Fruit fly (Drosophila melanogaster) whole organism, prepupa: ENCODE measurements around the gene eIF4EHP.

Experiments
- Blimp-1 ChIP-seq: fragments of 200-800 bp; sonication (Bioruptor generic); optimal IDR thresholded peaks from 3 replicates; lab custom pipeline; 2017; ENCODE audit warnings: missing biosample characterization, missing genetic modification characterization, mild to moderate bottlenecking, moderate library complexity, missing genetic modification reagents
- CG10669 ChIP-seq: fragments of 200-800 bp; sonication (Bioruptor generic); optimal IDR thresholded peaks from 3 replicates; lab custom pipeline; 2018; ENCODE audit warnings: missing biosample characterization, mild to moderate bottlenecking, missing genetic modification characterization, moderate library complexity
- CG11762 ChIP-seq: fragments of 200-800 bp; sonication (Bioruptor generic); optimal IDR thresholded peaks from 3 replicates; lab custom pipeline; 2016; ENCODE audit warnings: missing biosample characterization, missing genetic modification characterization; ENCODE audit not compliant: insufficient read depth
- CG1621 ChIP-seq: fragments of 200-800 bp; sonication (Bioruptor generic); optimal IDR thresholded peaks from 3 replicates; lab custom pipeline; 2018; ENCODE audit warnings: missing biosample characterization, mild to moderate bottlenecking, missing genetic modification characterization
- CG16779 ChIP-seq: fragments of 200-800 bp; sonication (Bioruptor generic); optimal IDR thresholded peaks from 3 replicates; lab custom pipeline; 2017; ENCODE audit warnings: missing biosample characterization, mild to moderate bottlenecking, missing genetic modification characterization
- CG3032 ChIP-seq: fragments of 200-800 bp; optimal IDR thresholded peaks from 2 replicates; lab custom pipeline; 2019; ENCODE audit warnings: missing biosample characterization, mild to moderate bottlenecking, missing genetic modification characterization, moderate library complexity
- CG31627 ChIP-seq: fragments of 200-800 bp; sonication (Bioruptor generic); optimal IDR thresholded peaks from 3 replicates; lab custom pipeline; 2016; ENCODE audit warnings: missing biosample characterization, missing genetic modification characterization
- CG3919 ChIP-seq: fragments of 200-800 bp; sonication (Bioruptor generic); optimal IDR thresholded peaks from 3 replicates; lab custom pipeline; 2016; ENCODE audit warnings: missing biosample characterization, missing genetic modification characterization
- CG4318 ChIP-seq: fragments of 200-800 bp; sonication (Bioruptor generic); optimal IDR thresholded peaks from 3 replicates; lab custom pipeline; 2017; ENCODE audit warnings: missing biosample characterization, mild to moderate bottlenecking, missing genetic modification characterization
- CG6163 ChIP-seq: fragments of 200-800 bp; sonication (Bioruptor generic); IDR thresholded peaks from 3 replicates; pipeline ENCODE4 v1.3.6; 2022; ENCODE audit warnings: missing biosample characterization, missing genetic modification characterization
- CG6276 ChIP-seq: fragments of 200-800 bp; sonication (Bioruptor generic); optimal IDR thresholded peaks from 2 replicates; lab custom pipeline; 2017; ENCODE audit warnings: missing biosample characterization, mild to moderate bottlenecking, missing genetic modification characterization
- CG6792 ChIP-seq: fragments of 200-800 bp; sonication (Bioruptor generic); optimal IDR thresholded peaks from 3 replicates; lab custom pipeline; 2016; ENCODE audit warnings: missing biosample characterization, missing genetic modification characterization
- CG6808 ChIP-seq: fragments of 200-800 bp; sonication (Bioruptor generic); optimal IDR thresholded peaks from 3 replicates; lab custom pipeline; 2017; ENCODE audit warnings: missing biosample characterization, missing genetic modification characterization, mild to moderate bottlenecking, moderate library complexity, missing genetic modification reagents
- CG6854 ChIP-seq: fragments of 200-800 bp; sonication (Bioruptor generic); optimal IDR thresholded peaks from 2 replicates; lab custom pipeline; 2017; ENCODE audit warnings: missing biosample characterization, mild to moderate bottlenecking, missing genetic modification characterization
- CG7368 ChIP-seq: fragments of 200-800 bp; sonication (Bioruptor generic); optimal IDR thresholded peaks from 3 replicates; lab custom pipeline; 2016; ENCODE audit warnings: missing biosample characterization, missing genetic modification characterization
- CG8119 ChIP-seq: fragments of 200-800 bp; sonication (Bioruptor generic); IDR thresholded peaks from 3 replicates; pipeline ENCODE4 v1.3.6; 2022; ENCODE audit warnings: missing biosample characterization, missing genetic modification characterization
- CG8632 ChIP-seq: fragments of 200-800 bp; sonication (Bioruptor generic); optimal IDR thresholded peaks from 3 replicates; lab custom pipeline; 2016; ENCODE audit warnings: missing biosample characterization, missing genetic modification characterization
- Eip78C ChIP-seq: fragments of 200-800 bp; sonication (Bioruptor generic); peaks from one replicate; lab custom pipeline; 2016; ENCODE audit warnings: missing biosample characterization, missing genetic modification characterization
- Ets21C ChIP-seq: fragments of 200-800 bp; sonication (Bioruptor generic); optimal IDR thresholded peaks from 3 replicates; lab custom pipeline; 2016; ENCODE audit warnings: missing biosample characterization, missing genetic modification characterization
- Gug ChIP-seq: fragments of 200-800 bp; sonication (Bioruptor generic); IDR thresholded peaks from 2 replicates; pipeline ENCODE4 v1.3.6; 2022; ENCODE audit warnings: missing biosample characterization, missing genetic modification characterization
- Hr4 ChIP-seq: fragments of 200-800 bp; sonication (Bioruptor generic); optimal IDR thresholded peaks from 3 replicates; lab custom pipeline; 2016; ENCODE audit warnings: missing biosample characterization, missing genetic modification characterization
- OdsH ChIP-seq: fragments of 200-800 bp; sonication (Bioruptor generic); optimal IDR thresholded peaks from 3 replicates; lab custom pipeline; 2016; ENCODE audit warnings: missing biosample characterization, missing genetic modification characterization
- Smox ChIP-seq: fragments of 200-800 bp; sonication (Bioruptor generic); optimal IDR thresholded peaks from 3 replicates; lab custom pipeline; 2016; ENCODE audit warnings: missing biosample characterization, missing genetic modification characterization
- Sox14 ChIP-seq: fragments of 200-800 bp; sonication (Bioruptor generic); optimal IDR thresholded peaks from 3 replicates; lab custom pipeline; 2016; ENCODE audit warnings: missing biosample characterization, missing genetic modification characterization
- Sox15 ChIP-seq: fragments of 200-800 bp; sonication (Bioruptor generic); optimal IDR thresholded peaks from 3 replicates; lab custom pipeline; 2016; ENCODE audit warnings: missing biosample characterization, missing genetic modification characterization
- acj6 ChIP-seq: fragments of 200-800 bp; sonication (Bioruptor generic); optimal IDR thresholded peaks from 3 replicates; lab custom pipeline; 2016; ENCODE audit warnings: missing biosample characterization, missing genetic modification characterization
- cyc ChIP-seq: fragments of 200-800 bp; sonication (Bioruptor generic); optimal IDR thresholded peaks from 3 replicates; lab custom pipeline; 2016; ENCODE audit warnings: missing biosample characterization, missing genetic modification characterization
- dac ChIP-seq: fragments of 200-800 bp; sonication (Bioruptor generic); optimal IDR thresholded peaks from 2 replicates; lab custom pipeline; 2017; ENCODE audit warnings: missing biosample characterization, mild to moderate bottlenecking, missing genetic modification characterization
- eg ChIP-seq: fragments of 200-800 bp; sonication (Bioruptor generic); IDR thresholded peaks from 3 replicates; pipeline ENCODE4 v1.3.6; 2022; ENCODE audit warnings: missing biosample characterization, missing genetic modification characterization
- esn ChIP-seq: fragments of 200-800 bp; sonication (Bioruptor generic); optimal IDR thresholded peaks from 2 replicates; lab custom pipeline; 2016; ENCODE audit warnings: missing biosample characterization, mild to moderate bottlenecking, missing genetic modification characterization, moderate library complexity
- fd59A ChIP-seq: fragments of 200-800 bp; sonication (Bioruptor generic); optimal IDR thresholded peaks from 2 replicates; lab custom pipeline; 2017; ENCODE audit warnings: missing biosample characterization, mild to moderate bottlenecking, missing genetic modification characterization, missing genetic modification reagents
- fd85E ChIP-seq: fragments of 200-800 bp; sonication (Bioruptor generic); optimal IDR thresholded peaks from 3 replicates; lab custom pipeline; 2016; ENCODE audit warnings: missing biosample characterization, missing genetic modification characterization
- fkh ChIP-seq: fragments of 200-800 bp; sonication (Bioruptor generic); optimal IDR thresholded peaks from 3 replicates; lab custom pipeline; 2017; ENCODE audit warnings: missing biosample characterization, mild to moderate bottlenecking, missing genetic modification characterization, moderate library complexity
- net ChIP-seq: fragments of 200-800 bp; sonication (Bioruptor generic); optimal IDR thresholded peaks from 3 replicates; lab custom pipeline; 2016; ENCODE audit warnings: missing biosample characterization, missing genetic modification characterization
- pdm3 ChIP-seq: fragments of 200-800 bp; sonication (Bioruptor generic); optimal IDR thresholded peaks from 3 replicates; lab custom pipeline; 2016; ENCODE audit warnings: missing biosample characterization, missing genetic modification characterization
- salr ChIP-seq, 2 experiments: fragments of 200-800 bp; sonication (Bioruptor generic); optimal IDR thresholded peaks; 3 replicates each; lab custom pipeline; 2016 to 2018; ENCODE audit warnings: missing biosample characterization in 2 of 2, missing genetic modification characterization in 2 of 2, mild to moderate bottlenecking in 1 of 2
- spab ChIP-seq: fragments of 200-800 bp; sonication (Bioruptor generic); optimal IDR thresholded peaks from 2 replicates; lab custom pipeline; 2017; ENCODE audit warnings: missing biosample characterization, mild to moderate bottlenecking, missing genetic modification characterization, missing genetic modification reagents
- ss ChIP-seq, 2 experiments: fragments of 200-800 bp; sonication (Bioruptor generic); optimal IDR thresholded peaks; 2 replicates in 1 of 2; 3 replicates in 1 of 2; lab custom pipeline; 2017 to 2018; ENCODE audit warnings: mild to moderate bottlenecking in 2 of 2, missing biosample characterization in 2 of 2, missing genetic modification characterization in 2 of 2, moderate library complexity in 1 of 2
- svp ChIP-seq: fragments of 200-800 bp; sonication (Bioruptor generic); peaks from one replicate; lab custom pipeline; 2016; ENCODE audit warnings: missing biosample characterization, missing genetic modification characterization
- vri ChIP-seq: fragments of 200-800 bp; sonication (Bioruptor generic); optimal IDR thresholded peaks from 3 replicates; lab custom pipeline; 2016; ENCODE audit warnings: missing biosample characterization, mild to moderate bottlenecking, missing genetic modification characterization

The eIF4EHP gene

dm6 chr3R:24137311-24137945 lies 28.7 kb upstream of the eIF4EHP start, which contains the start of gene Npc2f:
TSS of gene Npc2f (plus strand) at chr3R:24137895.
- no peak for TF ChIP-seq dac (GFP tag; lab: Kevin White, UChicago)
- peak; percentile 96 for TF ChIP-seq svp
- no peak for TF ChIP-seq net (GFP tag; lab: Kevin White, UChicago)
- no peak for TF ChIP-seq CG31627 (GFP tag; lab: Kevin White, UChicago)
- TF ChIP-seq Ets21C = no peak
- TF ChIP-seq vri (GFP tag; lab: Kevin White, UChicago) = peak; percentile 22
- no peak for TF ChIP-seq CG6163 (GFP tag; lab: Robert Waterston, UW)
- no peak for TF ChIP-seq Gug (GFP tag; lab: Robert Waterston, UW)
- no peak for TF ChIP-seq fkh (GFP tag; lab: Kevin White, UChicago)

DNA sequence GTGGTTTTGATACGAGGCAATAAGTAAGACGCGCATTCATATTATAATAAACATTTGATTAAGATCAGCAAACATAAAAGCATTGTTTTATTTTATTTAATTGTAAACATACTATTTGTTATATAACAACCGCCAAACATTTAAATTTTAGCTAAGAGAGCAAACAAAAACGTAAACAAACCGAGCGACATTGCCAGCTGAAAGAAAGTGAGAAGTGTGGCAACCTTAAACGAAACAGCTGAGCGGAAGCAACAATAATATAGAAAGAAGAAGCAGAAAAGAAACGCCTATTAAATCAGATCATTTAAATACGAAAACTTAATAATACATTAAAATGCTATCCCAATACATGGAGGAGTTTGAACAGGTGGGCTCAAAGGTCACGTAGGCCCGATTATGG lies 25.8 kb upstream of the eIF4EHP start, which contains the start of gene Sec10:
Gene Sec10, plus strand, starts transcription at position 252 of the 400 bp plus-strand sequence.
- TF ChIP-seq fkh (GFP tag; lab: Kevin White, UChicago) = peak; percentile 95
- peak; percentile 11 for TF ChIP-seq esn (GFP tag; lab: Kevin White, UChicago)
- no peak for TF ChIP-seq Ets21C
- peak; percentile 34 for TF ChIP-seq CG6854
- no peak for TF ChIP-seq Smox (GFP tag; lab: Kevin White, UChicago)

DNA sequence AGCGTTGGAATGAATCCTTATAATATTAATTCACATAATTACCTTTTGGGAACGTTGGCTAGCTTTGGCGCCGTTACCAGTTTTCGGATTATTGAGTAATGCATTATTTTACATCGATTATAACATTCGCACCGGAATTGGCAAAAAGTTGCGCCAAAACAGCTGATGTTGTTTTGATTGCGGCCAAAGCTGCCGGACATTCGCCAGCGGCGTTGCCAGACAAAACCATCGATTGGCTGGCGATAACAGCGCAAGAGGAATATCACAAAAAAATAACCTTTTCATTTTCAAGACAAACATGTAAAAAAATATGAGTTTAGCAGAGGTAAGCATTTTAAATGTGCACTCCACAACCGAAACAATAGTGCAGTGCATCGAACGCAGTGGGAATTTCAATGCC lies 21.3 kb upstream of the eIF4EHP start, which contains the start of the genes GatB and Tsc1:
Gene GatB, minus strand, starts transcription at position 176 of the 400 bp plus-strand sequence.
Gene Tsc1, plus strand, starts transcription at position 228 of the 400 bp plus-strand sequence.
- TF ChIP-seq Smox (GFP tag; lab: Kevin White, UChicago) (no peak), CG11762 (GFP tag; lab: Kevin White, UChicago) (no peak), CG6808 (GFP tag; lab: Kevin White, UChicago) (no peak), CG4318 (no peak), OdsH (GFP tag; lab: Kevin White, UChicago) (no peak), CG31627 (GFP tag; lab: Kevin White, UChicago) (no peak), acj6 (GFP tag; lab: Kevin White, UChicago) (no peak), Ets21C (no peak), CG6854 (no peak), CG7368 (no peak), CG6163 (GFP tag; lab: Robert Waterston, UW) (no peak)

DNA sequence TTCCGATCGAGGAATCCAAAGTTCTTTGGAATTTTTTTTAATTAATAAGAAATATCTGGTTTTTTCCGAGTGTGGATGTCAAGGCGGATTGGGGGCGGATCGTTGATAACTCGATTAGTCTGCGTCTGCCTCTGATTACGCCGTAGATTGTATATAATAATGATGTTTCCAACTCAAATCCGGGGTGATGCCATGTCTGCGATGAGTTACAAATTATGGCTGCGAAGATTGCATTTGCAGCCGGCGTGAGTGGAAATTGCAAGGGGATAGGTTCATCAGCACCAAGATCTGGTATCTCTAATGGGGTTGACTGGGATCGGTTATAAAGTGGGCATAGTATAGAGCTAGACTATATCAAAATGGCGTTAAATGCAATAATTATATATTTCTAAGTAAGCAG lies 13.6 kb upstream of the eIF4EHP start:
- TF ChIP-seq Hr4 (GFP tag; lab: Kevin White, UChicago) (no peak), CG8632 (GFP tag; lab: Kevin White, UChicago) (no peak), svp (peak; percentile 95), CG3032 (tag; lab: Kevin White, UChicago) (no peak)

- TF ChIP-seq svp (peak; percentile 91), Sox14 (no peak), CG7368 (no peak), CG6792 (GFP tag; lab: Kevin White, UChicago) (no peak)
These were observed 12.9 kb upstream of the eIF4EHP start for dm6 chr3R:24121669-24122068.

DNA sequence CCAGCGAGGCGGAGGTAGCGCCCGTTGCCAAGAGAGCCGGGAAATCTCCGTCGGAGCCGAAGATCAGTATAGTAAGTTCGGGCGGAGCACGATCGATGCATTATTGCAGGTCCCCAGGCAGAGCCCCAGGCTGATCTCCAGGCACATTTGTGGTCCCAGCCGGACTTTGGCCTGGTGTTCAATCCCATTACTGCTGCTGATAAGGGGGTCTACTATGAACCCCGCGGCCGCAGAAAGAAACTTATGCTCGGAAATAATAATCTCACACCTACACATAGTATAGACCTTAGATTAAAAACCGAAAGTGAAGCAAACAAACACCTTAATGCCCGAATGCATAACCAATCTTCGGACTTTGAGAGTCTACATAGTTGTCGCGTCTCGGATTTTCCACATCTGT lies 8.2 kb upstream of the eIF4EHP start:
- TF ChIP-seq CG3919 (no peak), CG8119 (no peak), fd59A (GFP tag; lab: Kevin White, UChicago) (no peak), Hr4 (GFP tag; lab: Kevin White, UChicago) (no peak), CG6276 (GFP tag; lab: Kevin White, UChicago) (peak; percentile 59), eg (GFP tag; lab: Robert Waterston, UW) (no peak), Smox (GFP tag; lab: Kevin White, UChicago) (no peak), Blimp-1 (GFP tag; lab: Kevin White, UChicago) (no peak), CG1621 (peak; percentile 19), Eip78C (GFP tag; lab: Kevin White, UChicago) (peak; percentile 50), pdm3 (GFP tag; lab: Kevin White, UChicago) (no peak), salr (GFP tag; optimal IDR thresholded peaks at IDR 0.05; lab: Kevin White, UChicago) (no peak), fkh (GFP tag; lab: Kevin White, UChicago) (no peak), CG16779 (tag; lab: Kevin White, UChicago) (peak; percentile 25), CG10669 (peak; percentile 16), ss (GFP tag; optimal IDR thresholded peaks at IDR 0.05; lab: Kevin White, UChicago) (peak; percentile 67 to 68), fd85E (GFP tag; lab: Kevin White, UChicago) (no peak), Sox15 (no peak), spab (GFP tag; lab: Kevin White, UChicago) (peak; percentile 12), svp (peak; percentile 98), cyc (GFP tag; lab: Kevin White, UChicago) (no peak)
